Fruit fly (Drosophila melanogaster) whole organism, embryonic: ENCODE results near the gene mus302.

Experiments used
- Abd-B ChIP-seq: fragments of 200-800 bp; sonication (Bioruptor generic); optimal IDR thresholded peaks from 2 replicates; lab custom pipeline; 2018; ENCODE audit warnings: missing biosample characterization, mild to moderate bottlenecking, missing genetic modification characterization, moderate library complexity
- Blimp-1 ChIP-seq: fragments of 200-800 bp; sonication (Bioruptor generic); optimal IDR thresholded peaks from 3 replicates; lab custom pipeline; 2018; ENCODE audit warnings: missing biosample characterization, missing genetic modification characterization, mild to moderate bottlenecking, moderate library complexity, missing genetic modification reagents
- CG10654 ChIP-seq: fragments of 200-800 bp; sonication (Bioruptor generic); optimal IDR thresholded peaks from 2 replicates; lab custom pipeline; 2016; ENCODE audit warnings: missing biosample characterization, missing genetic modification characterization
- CG10979 ChIP-seq: fragments of 200-800 bp; sonication (Bioruptor generic); optimal IDR thresholded peaks from 2 replicates; lab custom pipeline; 2018; ENCODE audit warnings: missing biosample characterization, mild to moderate bottlenecking, missing genetic modification characterization, moderate library complexity
- CG11695 ChIP-seq: fragments of 200-800 bp; sonication (Bioruptor generic); IDR thresholded peaks from 3 replicates; pipeline ENCODE4 v1.3.6; 2022; ENCODE audit warnings: missing biosample characterization, missing genetic modification characterization
- CG12219 ChIP-seq: fragments of 200-800 bp; sonication (Bioruptor generic); optimal IDR thresholded peaks from 3 replicates; lab custom pipeline; 2018; ENCODE audit warnings: missing biosample characterization, mild to moderate bottlenecking, missing genetic modification characterization
- CG15479 ChIP-seq: fragments of 200-800 bp; sonication (Bioruptor generic); optimal IDR thresholded peaks from 3 replicates; lab custom pipeline; 2019; ENCODE audit warnings: missing biosample characterization, mild to moderate bottlenecking, missing genetic modification characterization, moderate library complexity
- CG1603 ChIP-seq: fragments of 200-800 bp; sonication (Bioruptor generic); optimal IDR thresholded peaks from 2 replicates; lab custom pipeline; 2019; ENCODE audit warnings: missing biosample characterization, mild to moderate bottlenecking, missing genetic modification characterization, moderate library complexity
- CG17829 ChIP-seq: fragments of 200-800 bp; optimal IDR thresholded peaks from 2 replicates; lab custom pipeline; 2019; ENCODE audit warnings: missing biosample characterization, mild to moderate bottlenecking, missing genetic modification characterization, moderate library complexity
- CG18262 ChIP-seq: fragments of 200-800 bp; optimal IDR thresholded peaks from 3 replicates; lab custom pipeline; 2019; ENCODE audit warnings: missing biosample characterization, mild to moderate bottlenecking, missing genetic modification characterization, moderate library complexity
- CG2120 ChIP-seq: fragments of 200-800 bp; sonication (Bioruptor generic); optimal IDR thresholded peaks from 3 replicates; lab custom pipeline; 2016; ENCODE audit warnings: missing biosample characterization, missing genetic modification characterization
- CG2678 ChIP-seq: fragments of 200-800 bp; sonication (Bioruptor generic); optimal IDR thresholded peaks from 3 replicates; lab custom pipeline; 2019; ENCODE audit warnings: missing biosample characterization, mild to moderate bottlenecking, missing genetic modification characterization, moderate library complexity
- CG2712 ChIP-seq: fragments of 200-800 bp; optimal IDR thresholded peaks from 3 replicates; lab custom pipeline; 2019; ENCODE audit warnings: missing biosample characterization, mild to moderate bottlenecking, missing genetic modification characterization, moderate library complexity
- CG5953 ChIP-seq: fragments of 200-800 bp; sonication (Bioruptor generic); IDR thresholded peaks from 2 replicates; pipeline ENCODE4 v1.3.6; 2022; ENCODE audit warnings: missing biosample characterization, missing genetic modification characterization
- CG7556 ChIP-seq: fragments of 200-800 bp; sonication (Bioruptor generic); optimal IDR thresholded peaks from 2 replicates; lab custom pipeline; 2017; ENCODE audit warnings: missing biosample characterization, mild to moderate bottlenecking, missing genetic modification characterization
- CG7839 ChIP-seq: fragments of 200-800 bp; sonication (Bioruptor generic); optimal IDR thresholded peaks from 3 replicates; lab custom pipeline; 2018; ENCODE audit warnings: missing biosample characterization, mild to moderate bottlenecking, missing genetic modification characterization, moderate library complexity
- CG9215 ChIP-seq: fragments of 200-800 bp; sonication (Bioruptor generic); IDR thresholded peaks from 2 replicates; pipeline ENCODE4 v1.3.6; 2022; ENCODE audit warnings: missing biosample characterization, missing genetic modification characterization
- Chrac-16 ChIP-seq: fragments of 200-800 bp; sonication (Bioruptor generic); optimal IDR thresholded peaks from 3 replicates; lab custom pipeline; 2016; ENCODE audit warnings: missing biosample characterization, missing genetic modification characterization
- D ChIP-seq, 2 experiments: fragments of 200-800 bp in 1 of 2; fragments of >200 bp in 1 of 2; sonication (Bioruptor generic) in 1 of 2; optimal IDR thresholded peaks; 2 replicates in 1 of 2; 3 replicates in 1 of 2; lab custom pipeline; 2017; ENCODE audit warnings: mild to moderate bottlenecking in 1 of 2, missing biosample characterization in 1 of 2, missing genetic modification characterization in 1 of 2, missing genetic modification reagents in 1 of 2
- D19A ChIP-seq: fragments of 200-800 bp; optimal IDR thresholded peaks from 3 replicates; lab custom pipeline; 2019; ENCODE audit warnings: missing biosample characterization, mild to moderate bottlenecking, missing genetic modification characterization, moderate library complexity
- Dp ChIP-seq: fragments of 200-800 bp; sonication (Bioruptor generic); optimal IDR thresholded peaks from 2 replicates; lab custom pipeline; 2018; ENCODE audit warnings: missing biosample characterization, mild to moderate bottlenecking, missing genetic modification characterization, moderate library complexity
- Drgx ChIP-seq: fragments of 200-800 bp; sonication (Bioruptor generic); IDR thresholded peaks from 2 replicates; pipeline ENCODE4 v1.3.6; 2022; ENCODE audit warnings: missing biosample characterization, missing genetic modification characterization
- Ets65A ChIP-seq: fragments of 200-800 bp; sonication (Bioruptor generic); peaks from one replicate; lab custom pipeline; 2016; ENCODE audit warnings: missing biosample characterization, missing genetic modification characterization
- Lpt ChIP-seq: fragments of >200 bp; optimal IDR thresholded peaks from 2 replicates; lab custom pipeline; 2018; ENCODE audit warnings: missing biosample characterization, missing genetic modification characterization
- Meics ChIP-seq: fragments of 200-800 bp; sonication (Bioruptor generic); optimal IDR thresholded peaks from 2 replicates; lab custom pipeline; 2017; ENCODE audit warnings: missing biosample characterization, mild to moderate bottlenecking, missing genetic modification characterization
- Nf-YB ChIP-seq: fragments of 200-800 bp; sonication (Bioruptor generic); optimal IDR thresholded peaks from 3 replicates; lab custom pipeline; 2019; ENCODE audit warnings: missing biosample characterization, mild to moderate bottlenecking, missing genetic modification characterization, moderate library complexity
- Six4 ChIP-seq: fragments of 200-800 bp; sonication (Bioruptor generic); optimal IDR thresholded peaks from 2 replicates; lab custom pipeline; 2016; ENCODE audit warnings: missing biosample characterization, missing genetic modification characterization
- Sox102F ChIP-seq: fragments of 200-800 bp; sonication (Bioruptor generic); optimal IDR thresholded peaks from 2 replicates; lab custom pipeline; 2018; ENCODE audit warnings: missing biosample characterization, mild to moderate bottlenecking, missing genetic modification characterization, moderate library complexity
- Spps ChIP-seq: fragments of 200-800 bp; sonication (Bioruptor generic); optimal IDR thresholded peaks from 2 replicates; lab custom pipeline; 2018; ENCODE audit warnings: missing biosample characterization, mild to moderate bottlenecking, missing genetic modification characterization
- Xrp1 ChIP-seq: fragments of 200-800 bp; sonication (Bioruptor generic); IDR thresholded peaks from 2 replicates; pipeline ENCODE4 v1.3.6; 2022; ENCODE audit warnings: missing biosample characterization, missing genetic modification characterization
- bsh ChIP-seq, 2 experiments: fragments of 200-800 bp; sonication (Bioruptor generic); optimal IDR thresholded peaks; 2 replicates each; lab custom pipeline; 2017 to 2018; ENCODE audit warnings: mild to moderate bottlenecking in 2 of 2, missing biosample characterization in 2 of 2, missing genetic modification characterization in 2 of 2, moderate library complexity in 1 of 2
- cato ChIP-seq: fragments of 200-800 bp; sonication (Bioruptor generic); optimal IDR thresholded peaks from 2 replicates; lab custom pipeline; 2016; ENCODE audit warnings: missing biosample characterization, missing genetic modification characterization, borderline replicate concordance
- caup ChIP-seq: fragments of 200-800 bp; sonication (Bioruptor generic); optimal IDR thresholded peaks from 3 replicates; lab custom pipeline; 2017; ENCODE audit warnings: missing biosample characterization, mild to moderate bottlenecking, missing genetic modification characterization, moderate library complexity; ENCODE audit not compliant: severe bottlenecking
- cg ChIP-seq: fragments of 200-800 bp; sonication (Bioruptor generic); optimal IDR thresholded peaks from 3 replicates; lab custom pipeline; 2019; ENCODE audit warnings: missing biosample characterization, mild to moderate bottlenecking, missing genetic modification characterization, moderate library complexity
- dmrt11E ChIP-seq: fragments of 200-800 bp; sonication (Bioruptor generic); optimal IDR thresholded peaks from 3 replicates; lab custom pipeline; 2018; ENCODE audit warnings: missing biosample characterization, mild to moderate bottlenecking, missing genetic modification characterization, moderate library complexity
- gcm ChIP-seq: fragments of 200-800 bp; sonication (Bioruptor generic); optimal IDR thresholded peaks from 2 replicates; lab custom pipeline; 2019; ENCODE audit warnings: missing biosample characterization, mild to moderate bottlenecking, missing genetic modification characterization, moderate library complexity
- gcm2 ChIP-seq: fragments of 200-800 bp; sonication (Bioruptor generic); optimal IDR thresholded peaks from 2 replicates; lab custom pipeline; 2016; ENCODE audit warnings: missing biosample characterization, missing genetic modification characterization
- gem ChIP-seq: fragments of 200-800 bp; sonication (Bioruptor generic); optimal IDR thresholded peaks from 2 replicates; lab custom pipeline; 2019; ENCODE audit warnings: missing biosample characterization, mild to moderate bottlenecking, missing genetic modification characterization, moderate library complexity
- gsb-n ChIP-seq: fragments of 200-800 bp; sonication (Bioruptor generic); optimal IDR thresholded peaks from 3 replicates; lab custom pipeline; 2018; ENCODE audit warnings: missing biosample characterization, mild to moderate bottlenecking, missing genetic modification characterization
- nom ChIP-seq: fragments of 200-800 bp; sonication (Bioruptor generic); optimal IDR thresholded peaks from 2 replicates; lab custom pipeline; 2017; ENCODE audit warnings: missing biosample characterization, missing genetic modification characterization, mild to moderate bottlenecking, moderate library complexity, missing genetic modification reagents
- phol ChIP-seq: fragments of 200-800 bp; sonication (Bioruptor generic); optimal IDR thresholded peaks from 3 replicates; lab custom pipeline; 2018; ENCODE audit warnings: missing biosample characterization, mild to moderate bottlenecking, missing genetic modification characterization, moderate library complexity
- sens ChIP-seq: fragments of 200-800 bp; sonication (Bioruptor generic); peaks from one replicate; lab custom pipeline; 2016; ENCODE audit warnings: missing biosample characterization, missing genetic modification characterization
- sr ChIP-seq: fragments of 200-800 bp; sonication (Bioruptor generic); IDR thresholded peaks from 3 replicates; pipeline ENCODE4 v1.3.6; 2022; ENCODE audit warnings: missing biosample characterization, missing genetic modification characterization
- unpg ChIP-seq: fragments of 200-800 bp; sonication (Bioruptor generic); optimal IDR thresholded peaks from 3 replicates; lab custom pipeline; 2018; ENCODE audit warnings: missing biosample characterization, mild to moderate bottlenecking, missing genetic modification characterization, moderate library complexity

mus302 gene

dm6 chr3L:16752402-16753096, 27.0 kb downstream of the mus302 start:
- TF ChIP-seq CG12219 (no peak), phol (peak; percentile 5), dmrt11E (peak; percentile 11), Drgx (GFP tag; lab: Robert Waterston, UW) (peak; percentile 83), Xrp1 (GFP tag; lab: Robert Waterston, UW) (peak; percentile 24; the same call in 1 of the 2 replicates), sens (peak; percentile 79), Ets65A (GFP tag; lab: Kevin White, UChicago) (peak; percentile 26), D (optimal IDR thresholded peaks at IDR 0.05; lab: Kevin White, UChicago) (no peak), D (GFP tag; optimal IDR thresholded peaks at IDR 0.05; lab: Kevin White, UChicago) (peak; percentile 11), CG5953 (no peak), bsh (GFP tag; optimal IDR thresholded peaks at IDR 0.05; lab: Kevin White, UChicago) (peak in 1 of 2 experiments; percentile 24), CG2120 (GFP tag; lab: Kevin White, UChicago) (no peak), Lpt (no peak), CG18262 (peak; percentile 12), CG10979 (tag; lab: Kevin White, UChicago) (peak; percentile 32), CG1603 (tag; lab: Kevin White, UChicago) (peak; percentile 2), nom (peak; percentile 84)

dm6 chr3L:16751487-16752054, 28.0 kb downstream of the mus302 start:
- no peak for TF ChIP-seq CG15479 (GFP tag; lab: Kevin White, UChicago)
- no peak for TF ChIP-seq gcm2 (GFP tag; lab: Kevin White, UChicago)
- no peak for TF ChIP-seq CG9215 (GFP tag; lab: Robert Waterston, UW)
- TF ChIP-seq caup: no peak
- no peak for TF ChIP-seq Blimp-1 (GFP tag; lab: Kevin White, UChicago)
- no peak for TF ChIP-seq Dp
- TF ChIP-seq CG12219: no peak

dm6 chr3L:16750750-16751149, 28.8 kb downstream of the mus302 start:
- TF ChIP-seq Chrac-16 (GFP tag; lab: Kevin White, UChicago) (no peak), D19A (peak; percentile 57), cg (GFP tag; lab: Kevin White, UChicago) (no peak)

- peak; percentile 82 for TF ChIP-seq CG10979 (tag; lab: Kevin White, UChicago)
- peak; percentile 2 for TF ChIP-seq Sox102F (GFP tag; lab: Kevin White, UChicago)
- peak; percentile 18 for TF ChIP-seq unpg (GFP tag; lab: Kevin White, UChicago)
- TF ChIP-seq Six4 (GFP tag; lab: Kevin White, UChicago): peak; percentile 27
- peak; percentile 54 for TF ChIP-seq CG2678 (tag; lab: Kevin White, UChicago)
- TF ChIP-seq CG11695 (GFP tag; lab: Robert Waterston, UW): peak; percentile 35; the same call in 1 of the 3 replicates
- TF ChIP-seq Meics (GFP tag; lab: Kevin White, UChicago): no peak
- TF ChIP-seq sens: peak; percentile 74
- TF ChIP-seq CG17829 (tag; lab: Kevin White, UChicago): peak; percentile 66
- TF ChIP-seq CG2712: peak; percentile 84
- TF ChIP-seq gem (tag; lab: Kevin White, UChicago): peak; percentile 70
- no peak for TF ChIP-seq cato (GFP tag; lab: Kevin White, UChicago)
- TF ChIP-seq sr (GFP tag; lab: Robert Waterston, UW): no peak
- TF ChIP-seq gsb-n: peak; percentile 44
- peak; percentile 79 for TF ChIP-seq Spps (tag; lab: Kevin White, UChicago)
- TF ChIP-seq CG7556 (GFP tag; lab: Kevin White, UChicago): peak; percentile 21
- peak; percentile 15 for TF ChIP-seq CG10654 (GFP tag; lab: Kevin White, UChicago)
- peak; percentile 70 for TF ChIP-seq CG18262
- TF ChIP-seq CG7839: peak; percentile 55
- TF ChIP-seq Abd-B (GFP tag; lab: Kevin White, UChicago): no peak
- no peak for TF ChIP-seq gcm (GFP tag; lab: Kevin White, UChicago)
- TF ChIP-seq Nf-YB (GFP tag; lab: Kevin White, UChicago): no peak
These were observed 29.8 kb downstream of the mus302 start for dm6 chr3L:16749726-16750125.
